Fruit fly (Drosophila melanogaster) whole organism, wandering third instar larva: ENCODE data around the gene Hou.
A peak's percentile ranks its signal among the peaks of the same experiment; 100 is the strongest.

ENCODE experiments used
- Abd-B ChIP-seq: fragments of >200 bp; optimal IDR thresholded peaks from 2 replicates; lab custom pipeline; 2017; ENCODE audit warnings: missing biosample characterization, missing genetic modification characterization
- CG9705 ChIP-seq: fragments of 200-800 bp; sonication (Bioruptor generic); optimal IDR thresholded peaks from 2 replicates; lab custom pipeline; 2018; ENCODE audit warnings: missing biosample characterization, mild to moderate bottlenecking, missing genetic modification characterization
- Dfd ChIP-seq: fragments of >200 bp; optimal IDR thresholded peaks from 2 replicates; lab custom pipeline; 2017; ENCODE audit warnings: missing biosample characterization, missing genetic modification characterization
- Dif ChIP-seq: fragments of 200-275, 200-300 bp; sonication (Bioruptor generic); optimal IDR thresholded peaks from 2 replicates; lab custom pipeline; 2018; ENCODE audit warnings: missing biosample characterization, missing genetic modification characterization; ENCODE audit not compliant: partially characterized antibody
- GATAd ChIP-seq: sonication (Bioruptor generic); optimal IDR thresholded peaks from 2 replicates; lab custom pipeline; 2016; ENCODE audit warnings: missing biosample characterization, missing genetic modification characterization
- HLH106 ChIP-seq: fragments of 200-800 bp; optimal IDR thresholded peaks from 3 replicates; lab custom pipeline; 2019; ENCODE audit warnings: missing biosample characterization, mild to moderate bottlenecking, missing genetic modification characterization, moderate library complexity
- Hnf4 ChIP-seq: fragments of 200-800 bp; sonication (Bioruptor generic); optimal IDR thresholded peaks from 2 replicates; lab custom pipeline; 2016; ENCODE audit warnings: missing biosample characterization, mild to moderate bottlenecking, missing genetic modification characterization
- Hr78 ChIP-seq: fragments of >200 bp; optimal IDR thresholded peaks from 2 replicates; lab custom pipeline; 2017; ENCODE audit warnings: missing biosample characterization, missing genetic modification characterization
- Hr83 ChIP-seq: fragments of 200-300 bp; sonication (Bioruptor generic); optimal IDR thresholded peaks from 2 replicates; lab custom pipeline; 2016; ENCODE audit warnings: missing biosample characterization, mild to moderate bottlenecking, missing genetic modification characterization, moderate library complexity; ENCODE audit not compliant: poor library complexity, severe bottlenecking
- Jra ChIP-seq: sonication (Bioruptor generic); optimal IDR thresholded peaks from 2 replicates; lab custom pipeline; 2016; ENCODE audit warnings: missing biosample characterization, missing genetic modification characterization
- Mio ChIP-seq: sonication (Bioruptor generic); optimal IDR thresholded peaks from 2 replicates; lab custom pipeline; 2016; ENCODE audit warnings: missing biosample characterization, missing genetic modification characterization
- Myc ChIP-seq: fragments of >200 bp; optimal IDR thresholded peaks from 2 replicates; lab custom pipeline; 2017
- N ChIP-seq: fragments of >200 bp; optimal IDR thresholded peaks from 2 replicates; lab custom pipeline; 2018; ENCODE audit warnings: missing biosample characterization, missing external identifiers, missing genetic modification characterization
- Rel ChIP-seq, 2 experiments: fragments of 200-800 bp; sonication (Bioruptor generic) in 1 of 2; optimal IDR thresholded peaks; 2 replicates in 1 of 2; 3 replicates in 1 of 2; lab custom pipeline; 2016 to 2019; ENCODE audit warnings: mild to moderate bottlenecking in 2 of 2, missing biosample characterization in 2 of 2, missing genetic modification characterization in 2 of 2, moderate library complexity in 1 of 2
- Sp1 ChIP-seq: fragments of 200-800 bp; sonication (Bioruptor generic); optimal IDR thresholded peaks from 3 replicates; lab custom pipeline; 2019; ENCODE audit warnings: missing biosample characterization, mild to moderate bottlenecking, missing genetic modification characterization, moderate library complexity
- Vsx2 ChIP-seq: fragments of 200-300, 225-300 bp; sonication (Bioruptor generic); optimal IDR thresholded peaks from 2 replicates; lab custom pipeline; 2018; ENCODE audit warnings: missing biosample characterization, missing genetic modification characterization; ENCODE audit not compliant: partially characterized antibody
- br ChIP-seq: fragments of 200-800 bp; sonication (Bioruptor generic); optimal IDR thresholded peaks from 2 replicates; lab custom pipeline; 2016; ENCODE audit warnings: missing biosample characterization, missing genetic modification characterization
- dl ChIP-seq, 2 experiments: fragments of 175-275, 200-275 bp in 1 of 2; fragments of 200-275 bp in 1 of 2; sonication (Bioruptor generic); optimal IDR thresholded peaks; lab custom pipeline; 2018; ENCODE audit warnings: mild to moderate bottlenecking in 2 of 2, missing biosample characterization in 2 of 2, missing genetic modification characterization in 2 of 2, moderate library complexity in 2 of 2; ENCODE audit not compliant: partially characterized antibody in 2 of 2, insufficient read depth in 1 of 2
- ey ChIP-seq: fragments of 200-800 bp; sonication (Bioruptor generic); optimal IDR thresholded peaks from 2 replicates; lab custom pipeline; 2016; ENCODE audit warnings: missing biosample characterization, missing genetic modification characterization
- foxo ChIP-seq, 2 experiments: fragments of 200-800 bp; sonication (Bioruptor generic); optimal IDR thresholded peaks; 2 replicates in 1 of 2; 3 replicates in 1 of 2; lab custom pipeline; 2016 to 2017; ENCODE audit warnings: missing biosample characterization in 2 of 2, missing genetic modification characterization in 2 of 2
- fru ChIP-seq: fragments of 200-800 bp; sonication (Bioruptor generic); optimal IDR thresholded peaks from 3 replicates; lab custom pipeline; 2016; ENCODE audit warnings: missing biosample characterization, mild to moderate bottlenecking, missing genetic modification characterization
- h ChIP-seq: fragments of 200-800 bp; sonication (Bioruptor generic); optimal IDR thresholded peaks from 3 replicates; lab custom pipeline; 2016; ENCODE audit warnings: missing biosample characterization, mild to moderate bottlenecking, missing genetic modification characterization
- pan ChIP-seq: fragments of >200 bp; optimal IDR thresholded peaks from 2 replicates; lab custom pipeline; 2017
- psq ChIP-seq: fragments of 200-800 bp; sonication (Bioruptor generic); optimal IDR thresholded peaks from 3 replicates; lab custom pipeline; 2017; ENCODE audit warnings: missing biosample characterization, mild to moderate bottlenecking, missing genetic modification characterization, moderate library complexity
- rgr ChIP-seq: fragments of 200-800 bp; sonication (Bioruptor generic); optimal IDR thresholded peaks from 3 replicates; lab custom pipeline; 2016; ENCODE audit warnings: missing biosample characterization, mild to moderate bottlenecking, missing genetic modification characterization
- sage ChIP-seq: fragments of 200-800 bp; sonication (Bioruptor generic); optimal IDR thresholded peaks from 2 replicates; lab custom pipeline; 2016; ENCODE audit warnings: missing biosample characterization, mild to moderate bottlenecking, missing genetic modification characterization
- sv ChIP-seq: fragments of 200-800 bp; sonication (Bioruptor generic); optimal IDR thresholded peaks from 3 replicates; lab custom pipeline; 2016; ENCODE audit warnings: missing biosample characterization, missing genetic modification characterization

The Hou gene

dm6 chrX:18636275-18636947 lies 13.8 kb downstream of the Hou start:
- no peak for TF ChIP-seq Hr78 (GFP tag; lab: Kevin White, UChicago)
- TF ChIP-seq Jra (GFP tag; lab: Kevin White, UChicago): no peak

dm6 chrX:18635118-18635552 lies 15.1 kb downstream of the Hou start:
- TF ChIP-seq foxo (GFP tag; optimal IDR thresholded peaks at IDR 0.05; lab: Kevin White, UChicago) (peak in 1 of 2 experiments; percentile 47), Hr83 (GFP tag; lab: Kevin White, UChicago) (peak; percentile 68), HLH106 (tag; lab: Kevin White, UChicago) (peak; percentile 22), Hnf4 (GFP tag; lab: Kevin White, UChicago) (no peak), Mio (GFP tag; lab: Kevin White, UChicago) (no peak), Vsx2 (GFP tag; lab: Kevin White, UChicago) (peak; percentile 76), fru (peak; percentile 19), ey (peak; percentile 36), Myc (lab: Kevin White, UChicago) (peak; percentile 67), br (GFP tag; lab: Kevin White, UChicago) (peak; percentile 4), rgr (GFP tag; lab: Kevin White, UChicago) (no peak), h (GFP tag; lab: Kevin White, UChicago) (peak; percentile 9), Jra (GFP tag; lab: Kevin White, UChicago) (no peak)

- TF ChIP-seq Hr83 (GFP tag; lab: Kevin White, UChicago): peak; percentile 28
- TF ChIP-seq Dfd (GFP tag; lab: Kevin White, UChicago): no peak
These were observed 15.5 kb downstream of the Hou start, which contains the start of gene wgn for dm6 chrX:18634716-18635115. TSS of gene wgn (minus strand) at chrX:18634908.

dm6 chrX:18630990-18631389 lies 19.3 kb downstream of the Hou start:
- TF ChIP-seq Dfd (GFP tag; lab: Kevin White, UChicago): no peak
- TF ChIP-seq CG9705 (GFP tag; lab: Kevin White, UChicago): no peak
- TF ChIP-seq h (GFP tag; lab: Kevin White, UChicago): no peak
- TF ChIP-seq Dif (GFP tag; lab: Kevin White, UChicago): no peak
- no peak for TF ChIP-seq Vsx2 (GFP tag; lab: Kevin White, UChicago)
- no peak for TF ChIP-seq Sp1 (GFP tag; lab: Kevin White, UChicago)
- no peak for TF ChIP-seq Rel (GFP tag; optimal IDR thresholded peaks at IDR 0.05; lab: Kevin White, UChicago)
- TF ChIP-seq Rel (tag; optimal IDR thresholded peaks at IDR 0.05; lab: Kevin White, UChicago): no peak
- TF ChIP-seq psq (GFP tag; lab: Kevin White, UChicago): no peak
- no peak for TF ChIP-seq pan (lab: Kevin White, UChicago)
- TF ChIP-seq HLH106 (tag; lab: Kevin White, UChicago): no peak
- no peak for TF ChIP-seq N (GFP tag; lab: Kevin White, UChicago)
- TF ChIP-seq Hr78 (GFP tag; lab: Kevin White, UChicago): no peak
- no peak for TF ChIP-seq ey
- no peak for TF ChIP-seq sage (GFP tag; lab: Kevin White, UChicago)
- TF ChIP-seq Myc (lab: Kevin White, UChicago): no peak

- TF ChIP-seq Myc (lab: Kevin White, UChicago): no peak
- TF ChIP-seq dl (GFP tag; optimal IDR thresholded peaks at IDR 0.05; lab: Kevin White, UChicago; ENCODE audit: insufficient read depth in 1 of 2, partially characterized antibody in 2 of 2): no peak
- TF ChIP-seq pan (lab: Kevin White, UChicago): no peak
- TF ChIP-seq Abd-B (GFP tag; lab: Kevin White, UChicago): no peak
- TF ChIP-seq N (GFP tag; lab: Kevin White, UChicago): no peak
- TF ChIP-seq sv: no peak
- TF ChIP-seq Jra (GFP tag; lab: Kevin White, UChicago): no peak
- TF ChIP-seq GATAd: no peak
- no peak for TF ChIP-seq sage (GFP tag; lab: Kevin White, UChicago)
These were observed 23.2 kb downstream of the Hou start for dm6 chrX:18627002-18627401.
